Worm (Caenorhabditis elegans) whole organism, midembryonic: ENCODE data around the gene fpn-1.2.

Experiments
- T22C8.4 ChIP-seq: fragments of 200-800 bp; sonication (Bioruptor generic); IDR thresholded peaks from 2 replicates; pipeline ENCODE4 v1.3.6; 2022; ENCODE audit warnings: missing genetic modification characterization, missing compliant biosample characterization
- cog-1 ChIP-seq: sonication (generic microtip); optimal IDR thresholded peaks from 2 replicates; lab custom pipeline; 2016; ENCODE audit warnings: missing genetic modification characterization, missing compliant biosample characterization
- ref-1 ChIP-seq: fragments of 200-800 bp; sonication (Bioruptor generic); conservative IDR thresholded peaks from 2 replicates; pipeline ENCODE4 v1.3.6; 2022; ENCODE audit warnings: missing genetic modification reagents, missing genetic modification characterization, missing compliant biosample characterization
- ztf-29 ChIP-seq: fragments of 200-800 bp; sonication (Bioruptor generic); IDR thresholded peaks from 2 replicates; pipeline ENCODE4 v1.3.6; 2022; ENCODE audit warnings: missing genetic modification reagents, missing genetic modification characterization, missing compliant biosample characterization

ce11 chrV:1447724-1448123 is 16.8 kb downstream of the fpn-1.2 start, which contains the start of gene cnc-3:
- no peak for TF ChIP-seq ztf-29
- TF ChIP-seq ref-1 = no peak
- no peak for TF ChIP-seq T22C8.4
- TF ChIP-seq cog-1 (tag; lab: Kevin White, UChicago) = no peak
